Worm (Caenorhabditis elegans) whole organism, midembryonic: ENCODE results near the gene clec-88.

ENCODE experiments used
- T22C8.4 ChIP-seq: fragments of 200-800 bp; sonication (Bioruptor generic); IDR thresholded peaks from 2 replicates; pipeline ENCODE4 v1.3.6; 2022; ENCODE audit warnings: missing genetic modification characterization, missing compliant biosample characterization
- cog-1 ChIP-seq: sonication (generic microtip); optimal IDR thresholded peaks from 2 replicates; lab custom pipeline; 2016; ENCODE audit warnings: missing genetic modification characterization, missing compliant biosample characterization
- flt-1 ChIP-seq: fragments of 200-800 bp; sonication (Bioruptor generic); IDR thresholded peaks from 2 replicates; pipeline ENCODE4 v1.3.6; 2022; ENCODE audit warnings: missing genetic modification characterization, missing compliant biosample characterization
- klf-2 ChIP-seq: fragments of 200-800 bp; sonication (Bioruptor generic); conservative IDR thresholded peaks from 2 replicates; pipeline ENCODE4 v1.3.6; 2022; ENCODE audit warnings: missing genetic modification reagents, missing genetic modification characterization, missing compliant biosample characterization
- med-1 ChIP-seq: sonication (generic microtip); optimal IDR thresholded peaks from 2 replicates; lab custom pipeline; 2017; ENCODE audit warnings: missing genetic modification characterization, mild to moderate bottlenecking, missing compliant biosample characterization, antibody characterized with exemption, missing genetic modification reagents; ENCODE audit not compliant: insufficient read depth
- ref-1 ChIP-seq: fragments of 200-800 bp; sonication (Bioruptor generic); conservative IDR thresholded peaks from 2 replicates; pipeline ENCODE4 v1.3.6; 2022; ENCODE audit warnings: missing genetic modification reagents, missing genetic modification characterization, missing compliant biosample characterization
- tab-1 ChIP-seq: fragments of 200-800 bp; sonication (Bioruptor generic); IDR thresholded peaks from 2 replicates; pipeline ENCODE4 v1.3.6; 2022; ENCODE audit warnings: missing genetic modification characterization, missing compliant biosample characterization
- ztf-23 ChIP-seq: fragments of 200-800 bp; sonication (Bioruptor generic); IDR thresholded peaks from 2 replicates; pipeline ENCODE4 v1.3.6; 2022; ENCODE audit warnings: missing genetic modification reagents, missing genetic modification characterization, missing compliant biosample characterization
- ztf-29 ChIP-seq: fragments of 200-800 bp; sonication (Bioruptor generic); IDR thresholded peaks from 2 replicates; pipeline ENCODE4 v1.3.6; 2022; ENCODE audit warnings: missing genetic modification reagents, missing genetic modification characterization, missing compliant biosample characterization

Gene clec-88

ce11 chrII:6333887-6334286 lies 31.6 kb upstream of the clec-88 start, which contains the start of gene ttc-39B:
ttc-39B (minus strand) TSS chrII:6333987.
- no peak for TF ChIP-seq ztf-29 (GFP tag; lab: Robert Waterston, UW)
- no peak for TF ChIP-seq ztf-23 (GFP tag; lab: Robert Waterston, UW)
- no peak for TF ChIP-seq T22C8.4
- TF ChIP-seq ref-1 (GFP tag; lab: Robert Waterston, UW) = no peak
- no peak for TF ChIP-seq flt-1 (GFP tag; lab: Robert Waterston, UW)
- TF ChIP-seq tab-1 (GFP tag; lab: Robert Waterston, UW) = no peak
- no peak for TF ChIP-seq cog-1 (tag; lab: Kevin White, UChicago)
- no peak for TF ChIP-seq med-1 (GFP tag; lab: Kevin White, UChicago)
- TF ChIP-seq klf-2 (GFP tag; lab: Robert Waterston, UW) = no peak

ce11 chrII:6334745-6335260 lies 30.7 kb upstream of the clec-88 start:
- TF ChIP-seq tab-1 (GFP tag; lab: Robert Waterston, UW) (no peak), ref-1 (GFP tag; lab: Robert Waterston, UW) (no peak), T22C8.4 (no peak), med-1 (GFP tag; lab: Kevin White, UChicago) (no peak), ztf-29 (GFP tag; lab: Robert Waterston, UW) (no peak)

- no peak for TF ChIP-seq flt-1 (GFP tag; lab: Robert Waterston, UW)
Observed at ce11 chrII:6335358-6335757, 30.2 kb upstream of the clec-88 start, which contains the start of gene C32D5.14. C32D5.14 (plus strand) TSS chrII:6335488.

ce11 chrII:6339511-6339910 lies 26.0 kb upstream of the clec-88 start:
- TF ChIP-seq med-1 (GFP tag; lab: Kevin White, UChicago) (no peak), cog-1 (tag; lab: Kevin White, UChicago) (no peak), ref-1 (GFP tag; lab: Robert Waterston, UW) (no peak), T22C8.4 (no peak), flt-1 (GFP tag; lab: Robert Waterston, UW) (no peak)

ce11 chrII:6339948-6340347 lies 25.6 kb upstream of the clec-88 start, which contains the start of gene C32D5.7:
C32D5.7 (minus strand) TSS chrII:6340048.
- TF ChIP-seq T22C8.4 (no peak), flt-1 (GFP tag; lab: Robert Waterston, UW) (no peak), ref-1 (GFP tag; lab: Robert Waterston, UW) (no peak), klf-2 (GFP tag; lab: Robert Waterston, UW) (no peak)

- TF ChIP-seq ref-1 (GFP tag; lab: Robert Waterston, UW) (no peak), klf-2 (GFP tag; lab: Robert Waterston, UW) (no peak), med-1 (GFP tag; lab: Kevin White, UChicago) (no peak), tab-1 (GFP tag; lab: Robert Waterston, UW) (no peak), ztf-29 (GFP tag; lab: Robert Waterston, UW) (no peak), flt-1 (GFP tag; lab: Robert Waterston, UW) (no peak), T22C8.4 (no peak)
Observed at ce11 chrII:6341076-6341475, 24.4 kb upstream of the clec-88 start.

ce11 chrII:6342455-6342854 lies 23.1 kb upstream of the clec-88 start:
- TF ChIP-seq T22C8.4 = no peak
- no peak for TF ChIP-seq cog-1 (tag; lab: Kevin White, UChicago)
- TF ChIP-seq flt-1 (GFP tag; lab: Robert Waterston, UW) = no peak
- TF ChIP-seq med-1 (GFP tag; lab: Kevin White, UChicago) = no peak
- TF ChIP-seq klf-2 (GFP tag; lab: Robert Waterston, UW) = no peak

ce11 chrII:6343893-6344292 lies 21.6 kb upstream of the clec-88 start, which contains the start of gene txt-18:
txt-18 (plus strand) TSS chrII:6344072.
- no peak for TF ChIP-seq T22C8.4
- TF ChIP-seq ztf-23 (GFP tag; lab: Robert Waterston, UW) = no peak
- TF ChIP-seq ztf-29 (GFP tag; lab: Robert Waterston, UW) = no peak
- TF ChIP-seq med-1 (GFP tag; lab: Kevin White, UChicago) = no peak
- TF ChIP-seq ref-1 (GFP tag; lab: Robert Waterston, UW) = no peak
- TF ChIP-seq tab-1 (GFP tag; lab: Robert Waterston, UW) = no peak
- TF ChIP-seq cog-1 (tag; lab: Kevin White, UChicago) = no peak

ce11 chrII:6344513-6344912 lies 21.0 kb upstream of the clec-88 start:
- TF ChIP-seq ref-1 (GFP tag; lab: Robert Waterston, UW) = no peak
- no peak for TF ChIP-seq cog-1 (tag; lab: Kevin White, UChicago)

- TF ChIP-seq klf-2 (GFP tag; lab: Robert Waterston, UW) (no peak), ztf-29 (GFP tag; lab: Robert Waterston, UW) (no peak), ref-1 (GFP tag; lab: Robert Waterston, UW) (no peak), med-1 (GFP tag; lab: Kevin White, UChicago) (no peak), cog-1 (tag; lab: Kevin White, UChicago) (no peak), ztf-23 (GFP tag; lab: Robert Waterston, UW) (0 out of 2 replicates have a peak, but pooled peaks have one; percentile 21)
Observed at ce11 chrII:6345195-6346158, 20.0 kb upstream of the clec-88 start, which contains the start of gene C32D5.8. C32D5.8 (minus strand) TSS chrII:6345964.
